Fruit fly (Drosophila melanogaster) whole organism, embryonic: ENCODE data around the gene Kdm5.

Experiments
- CG10267 ChIP-seq: fragments of 200-800 bp; sonication (Bioruptor generic); optimal IDR thresholded peaks from 2 replicates; lab custom pipeline; 2018; ENCODE audit warnings: missing biosample characterization, mild to moderate bottlenecking, missing genetic modification characterization, moderate library complexity
- CG10543 ChIP-seq: fragments of 200-800 bp; sonication (Bioruptor generic); optimal IDR thresholded peaks from 3 replicates; lab custom pipeline; 2017; ENCODE audit warnings: missing biosample characterization, mild to moderate bottlenecking, missing genetic modification characterization, moderate library complexity
- CG12219 ChIP-seq: fragments of 200-800 bp; sonication (Bioruptor generic); optimal IDR thresholded peaks from 3 replicates; lab custom pipeline; 2018; ENCODE audit warnings: missing biosample characterization, mild to moderate bottlenecking, missing genetic modification characterization
- CG14667 ChIP-seq: fragments of 200-800 bp; sonication (Bioruptor generic); IDR thresholded peaks from 2 replicates; pipeline ENCODE4 v1.3.6; 2022; ENCODE audit warnings: missing biosample characterization, missing genetic modification characterization
- CG1529 ChIP-seq: fragments of 200-800 bp; sonication (Bioruptor generic); optimal IDR thresholded peaks from 3 replicates; lab custom pipeline; 2018; ENCODE audit warnings: missing biosample characterization, missing genetic modification characterization
- CG15479 ChIP-seq: fragments of 200-800 bp; sonication (Bioruptor generic); optimal IDR thresholded peaks from 3 replicates; lab custom pipeline; 2019; ENCODE audit warnings: missing biosample characterization, mild to moderate bottlenecking, missing genetic modification characterization, moderate library complexity
- CG17568 ChIP-seq: fragments of 200-800 bp; sonication (Bioruptor generic); optimal IDR thresholded peaks from 2 replicates; lab custom pipeline; 2018; ENCODE audit warnings: missing biosample characterization, mild to moderate bottlenecking, missing genetic modification characterization, moderate library complexity
- CG17612 ChIP-seq: fragments of 200-800 bp; sonication (Bioruptor generic); IDR thresholded peaks from 2 replicates; pipeline ENCODE4 v1.3.6; 2022; ENCODE audit warnings: missing biosample characterization, missing genetic modification characterization
- CG18011 ChIP-seq: fragments of 200-800 bp; sonication (Bioruptor generic); optimal IDR thresholded peaks from 2 replicates; lab custom pipeline; 2017; ENCODE audit warnings: missing biosample characterization, missing genetic modification characterization, mild to moderate bottlenecking, moderate library complexity, missing genotype
- CG18262 ChIP-seq: fragments of 200-800 bp; optimal IDR thresholded peaks from 3 replicates; lab custom pipeline; 2019; ENCODE audit warnings: missing biosample characterization, mild to moderate bottlenecking, missing genetic modification characterization, moderate library complexity
- CG18476 ChIP-seq: fragments of 200-800 bp; sonication (Bioruptor generic); optimal IDR thresholded peaks from 2 replicates; lab custom pipeline; 2016; ENCODE audit warnings: missing biosample characterization, mild to moderate bottlenecking, missing genetic modification characterization
- CG2199 ChIP-seq: fragments of 200-800 bp; sonication (Bioruptor generic); IDR thresholded peaks from 3 replicates; pipeline ENCODE4 v1.3.6; 2022; ENCODE audit warnings: missing biosample characterization, missing genetic modification characterization
- CG30431 ChIP-seq: fragments of 200-800 bp; sonication (Bioruptor generic); optimal IDR thresholded peaks from 2 replicates; lab custom pipeline; 2017; ENCODE audit warnings: missing biosample characterization, missing genetic modification characterization
- CG33213 ChIP-seq: fragments of 200-800 bp; sonication (Bioruptor generic); optimal IDR thresholded peaks from 3 replicates; lab custom pipeline; 2016; ENCODE audit warnings: missing biosample characterization, missing genetic modification characterization
- CG34376 ChIP-seq: fragments of 200-800 bp; sonication (Bioruptor generic); optimal IDR thresholded peaks from 2 replicates; lab custom pipeline; 2018; ENCODE audit warnings: missing biosample characterization, mild to moderate bottlenecking, missing genetic modification characterization
- CG3995 ChIP-seq: fragments of 200-800 bp; sonication (Bioruptor generic); optimal IDR thresholded peaks from 3 replicates; lab custom pipeline; 2016; ENCODE audit warnings: missing biosample characterization, missing genetic modification characterization
- CG4282 ChIP-seq: fragments of 200-800 bp; sonication (Bioruptor generic); optimal IDR thresholded peaks from 2 replicates; lab custom pipeline; 2016; ENCODE audit warnings: missing biosample characterization, missing genetic modification characterization
- CG4360 ChIP-seq: fragments of 200-800 bp; sonication (Bioruptor generic); IDR thresholded peaks from 2 replicates; pipeline ENCODE4 v1.3.6; 2022; ENCODE audit warnings: missing biosample characterization, missing genetic modification characterization
- CG8089 ChIP-seq: fragments of 200-800 bp; sonication (Bioruptor generic); optimal IDR thresholded peaks from 3 replicates; lab custom pipeline; 2016; ENCODE audit warnings: missing biosample characterization, missing genetic modification characterization
- CG8924 ChIP-seq: fragments of 200-800 bp; optimal IDR thresholded peaks from 3 replicates; lab custom pipeline; 2019; ENCODE audit warnings: missing biosample characterization, mild to moderate bottlenecking, missing genetic modification characterization, moderate library complexity
- Fer3 ChIP-seq: fragments of 200-800 bp; sonication (Bioruptor generic); optimal IDR thresholded peaks from 2 replicates; lab custom pipeline; 2018; ENCODE audit warnings: missing biosample characterization, mild to moderate bottlenecking, missing genetic modification characterization, moderate library complexity
- Hey ChIP-seq: fragments of 200-800 bp; sonication (Bioruptor generic); optimal IDR thresholded peaks from 3 replicates; lab custom pipeline; 2018; ENCODE audit warnings: missing biosample characterization, mild to moderate bottlenecking, missing genetic modification characterization
- HmgD ChIP-seq: fragments of 200-800 bp; sonication (Bioruptor generic); optimal IDR thresholded peaks from 3 replicates; lab custom pipeline; 2016; ENCODE audit warnings: missing biosample characterization, missing genetic modification characterization
- Hsf ChIP-seq: fragments of 200-800 bp; sonication (Bioruptor generic); optimal IDR thresholded peaks from 3 replicates; lab custom pipeline; 2016; ENCODE audit warnings: missing biosample characterization, missing genetic modification characterization
- Med ChIP-seq: fragments of 200-800 bp; sonication (Bioruptor generic); peaks from one replicate; lab custom pipeline; 2016; ENCODE audit warnings: missing biosample characterization, missing genetic modification characterization, mild to moderate bottlenecking, inconsistent platforms, moderate library complexity
- Meics ChIP-seq: fragments of 200-800 bp; sonication (Bioruptor generic); optimal IDR thresholded peaks from 2 replicates; lab custom pipeline; 2017; ENCODE audit warnings: missing biosample characterization, mild to moderate bottlenecking, missing genetic modification characterization
- Opbp ChIP-seq: fragments of 200-800 bp; sonication (Bioruptor generic); IDR thresholded peaks from 3 replicates; pipeline ENCODE4 v1.3.6; 2022; ENCODE audit warnings: missing biosample characterization, missing genetic modification characterization; ENCODE audit not compliant: partially characterized antibody
- PHDP ChIP-seq: fragments of 200-800 bp; sonication (Bioruptor generic); optimal IDR thresholded peaks from 3 replicates; lab custom pipeline; 2018; ENCODE audit warnings: missing biosample characterization, mild to moderate bottlenecking, missing genetic modification characterization, moderate library complexity
- Pdp1 ChIP-seq, 2 experiments: fragments of 200-800 bp; sonication (Bioruptor generic); optimal IDR thresholded peaks; 3 replicates each; lab custom pipeline; 2016; ENCODE audit warnings: missing biosample characterization in 2 of 2, missing genetic modification characterization in 2 of 2, mild to moderate bottlenecking in 1 of 2, moderate library complexity in 1 of 2
- cg ChIP-seq: fragments of 200-800 bp; sonication (Bioruptor generic); optimal IDR thresholded peaks from 3 replicates; lab custom pipeline; 2019; ENCODE audit warnings: missing biosample characterization, mild to moderate bottlenecking, missing genetic modification characterization, moderate library complexity
- ci ChIP-seq: fragments of 200-800 bp; sonication (Bioruptor generic); IDR thresholded peaks from 3 replicates; pipeline ENCODE4 v1.3.6; 2022; ENCODE audit warnings: missing biosample characterization, missing genetic modification characterization
- ems ChIP-seq: fragments of 200-800 bp; sonication (Bioruptor generic); optimal IDR thresholded peaks from 3 replicates; lab custom pipeline; 2016; ENCODE audit warnings: missing biosample characterization, missing genetic modification characterization
- eve ChIP-seq, 2 experiments: fragments of >200 bp; optimal IDR thresholded peaks; 2 replicates each; lab custom pipeline; 2017; ENCODE audit warnings: missing biosample characterization in 2 of 2, missing genetic modification characterization in 2 of 2
- exex ChIP-seq: fragments of 200-800 bp; sonication (Bioruptor generic); optimal IDR thresholded peaks from 4 replicates; lab custom pipeline; 2018; ENCODE audit warnings: missing biosample characterization, mild to moderate bottlenecking, missing genetic modification characterization, moderate library complexity
- gsb-n ChIP-seq: fragments of 200-800 bp; sonication (Bioruptor generic); optimal IDR thresholded peaks from 3 replicates; lab custom pipeline; 2018; ENCODE audit warnings: missing biosample characterization, mild to moderate bottlenecking, missing genetic modification characterization
- hbn ChIP-seq: fragments of 200-800 bp; sonication (Bioruptor generic); IDR thresholded peaks from 2 replicates; pipeline ENCODE4 v1.3.6; 2022; ENCODE audit warnings: missing biosample characterization, missing genetic modification characterization; ENCODE audit not compliant: partially characterized antibody
- kay ChIP-seq: fragments of 200-800 bp; sonication (Bioruptor generic); optimal IDR thresholded peaks from 2 replicates; lab custom pipeline; 2016; ENCODE audit warnings: missing biosample characterization, missing genetic modification characterization
- knrl ChIP-seq: fragments of 200-800 bp; sonication (Bioruptor generic); IDR thresholded peaks from 3 replicates; pipeline ENCODE4 v1.3.6; 2022; ENCODE audit warnings: missing biosample characterization, missing genetic modification characterization; ENCODE audit not compliant: partially characterized antibody
- lov ChIP-seq, 2 experiments: fragments of 200-800 bp in 1 of 2; fragments of >200 bp in 1 of 2; sonication (Bioruptor generic) in 1 of 2; IDR thresholded peaks in 1 of 2; optimal IDR thresholded peaks in 1 of 2; 2 replicates in 1 of 2; 3 replicates in 1 of 2; pipeline versions ENCODE4 v1.3.6 to Lab custom; 2017 to 2022; ENCODE audit warnings: missing biosample characterization in 1 of 2, missing genetic modification characterization in 1 of 2
- mirr ChIP-seq: fragments of 200-800 bp; sonication (Bioruptor generic); optimal IDR thresholded peaks from 3 replicates; lab custom pipeline; 2018; ENCODE audit warnings: missing biosample characterization, mild to moderate bottlenecking, missing genetic modification characterization
- p53 ChIP-seq: fragments of 200-800 bp; sonication (Bioruptor generic); optimal IDR thresholded peaks from 2 replicates; lab custom pipeline; 2016; ENCODE audit warnings: missing biosample characterization, missing genetic modification characterization
- pros ChIP-seq: fragments of 200-800 bp; sonication (Bioruptor generic); optimal IDR thresholded peaks from 3 replicates; lab custom pipeline; 2019; ENCODE audit warnings: missing biosample characterization, mild to moderate bottlenecking, missing genetic modification characterization, moderate library complexity
- salm ChIP-seq: fragments of 200-800 bp; sonication (Bioruptor generic); optimal IDR thresholded peaks from 2 replicates; lab custom pipeline; 2018; ENCODE audit warnings: missing biosample characterization, mild to moderate bottlenecking, missing genetic modification characterization
- sc ChIP-seq, 3 experiments: fragments of >200 bp in 2 of 3; fragments of 200-800 bp in 1 of 3; sonication (Bioruptor generic) in 1 of 3; optimal IDR thresholded peaks; 2 replicates in 2 of 3; 3 replicates in 1 of 3; lab custom pipeline; 2017; ENCODE audit warnings: mild to moderate bottlenecking in 1 of 3, missing biosample characterization in 1 of 3, missing genetic modification characterization in 1 of 3, missing genetic modification reagents in 1 of 3
- seq ChIP-seq: fragments of 200-800 bp; sonication (Bioruptor generic); IDR thresholded peaks from 2 replicates; pipeline ENCODE4 v1.3.6; 2022; ENCODE audit warnings: missing biosample characterization, missing genetic modification characterization
- stwl ChIP-seq: fragments of 200-800 bp; sonication (Bioruptor generic); optimal IDR thresholded peaks from 3 replicates; lab custom pipeline; 2018; ENCODE audit warnings: missing biosample characterization, mild to moderate bottlenecking, missing genetic modification characterization, moderate library complexity
- sug ChIP-seq: fragments of 200-800 bp; optimal IDR thresholded peaks from 2 replicates; lab custom pipeline; 2019; ENCODE audit warnings: missing biosample characterization, mild to moderate bottlenecking, missing genetic modification characterization, moderate library complexity
- tll ChIP-seq, 2 experiments: fragments of 200-800 bp in 1 of 2; fragments of >200 bp in 1 of 2; sonication (Bioruptor generic) in 1 of 2; optimal IDR thresholded peaks; 2 replicates each; lab custom pipeline; 2017 to 2019; ENCODE audit warnings: missing biosample characterization in 2 of 2, missing genetic modification characterization in 2 of 2, mild to moderate bottlenecking in 1 of 2, moderate library complexity in 1 of 2
- zen ChIP-seq: fragments of 200-800 bp; sonication (Bioruptor generic); optimal IDR thresholded peaks from 3 replicates; lab custom pipeline; 2018; ENCODE audit warnings: missing biosample characterization, mild to moderate bottlenecking, missing genetic modification characterization, moderate library complexity

Gene Kdm5

dm6 chr2L:5986940-5987339 is 12.4 kb downstream of the Kdm5 start:
- TF ChIP-seq CG34376 (GFP tag; lab: Kevin White, UChicago), result peak; percentile 75
- no peak for TF ChIP-seq Meics
- no peak for TF ChIP-seq CG12219
- TF ChIP-seq stwl (tag; lab: Kevin White, UChicago), result peak; percentile 30
- peak; percentile 51 for TF ChIP-seq Med (GFP tag; lab: Kevin White, UChicago)
- peak in 1 of 2 experiments; percentile 47 for TF ChIP-seq Pdp1 (GFP tag; optimal IDR thresholded peaks at IDR 0.05; lab: Kevin White, UChicago)
- TF ChIP-seq sc (optimal IDR thresholded peaks at IDR 0.05; lab: Kevin White, UChicago), result no peak
- TF ChIP-seq sc (GFP tag; optimal IDR thresholded peaks at IDR 0.05; lab: Kevin White, UChicago), result no peak
- peak; percentile 73 for TF ChIP-seq CG10267 (tag; lab: Kevin White, UChicago)
- TF ChIP-seq CG4282 (GFP tag; lab: Kevin White, UChicago), result peak; percentile 15
- peak; percentile 1 for TF ChIP-seq pros (GFP tag; lab: Kevin White, UChicago)
- peak; percentile 31 for TF ChIP-seq mirr
- no peak for TF ChIP-seq CG14667 (GFP tag; lab: Robert Waterston, UW)
- no peak for TF ChIP-seq Opbp (GFP tag; lab: Robert Waterston, UW)
- no peak for TF ChIP-seq p53 (GFP tag; lab: Kevin White, UChicago)
- peak; percentile 85 for TF ChIP-seq CG3995 (GFP tag; lab: Kevin White, UChicago)
- peak; percentile 21 for TF ChIP-seq cg (GFP tag; lab: Kevin White, UChicago)
- TF ChIP-seq kay (GFP tag; lab: Kevin White, UChicago), result peak; percentile 28
- TF ChIP-seq Hey (tag; lab: Kevin White, UChicago), result peak; percentile 40
- TF ChIP-seq CG18011 (GFP tag; lab: Kevin White, UChicago), result peak; percentile 32
- TF ChIP-seq exex (tag; lab: Kevin White, UChicago), result peak; percentile 87
- TF ChIP-seq salm (tag; lab: Kevin White, UChicago), result no peak
- peak; percentile 27 for TF ChIP-seq sug (tag; lab: Kevin White, UChicago)
- TF ChIP-seq CG8089 (GFP tag; lab: Kevin White, UChicago), result no peak
- peak; percentile 4 for TF ChIP-seq CG15479
- TF ChIP-seq gsb-n (tag; lab: Kevin White, UChicago), result peak; percentile 72
- TF ChIP-seq CG18262 (tag; lab: Kevin White, UChicago), result no peak
- peak; percentile 86 for TF ChIP-seq CG1529

dm6 chr2L:5986094-5986493 is 13.2 kb downstream of the Kdm5 start, which contains the start of gene ifc:
TSS of gene ifc (plus strand) at chr2L:5986348.
- TF ChIP-seq CG10543 (GFP tag; lab: Kevin White, UChicago) (peak; percentile 32), seq (GFP tag; lab: Robert Waterston, UW) (no peak), CG33213 (GFP tag; lab: Kevin White, UChicago) (peak; percentile 84), CG4360 (GFP tag; lab: Robert Waterston, UW) (no peak), Hsf (peak; percentile 55), hbn (GFP tag; lab: Robert Waterston, UW) (no peak), PHDP (tag; lab: Kevin White, UChicago) (peak; percentile 44), ems (GFP tag; lab: Kevin White, UChicago) (peak; percentile 38), ci (GFP tag; lab: Robert Waterston, UW) (no peak), HmgD (GFP tag; lab: Kevin White, UChicago) (peak; percentile 69), CG17612 (GFP tag; lab: Robert Waterston, UW) (no peak), knrl (GFP tag; lab: Robert Waterston, UW) (no peak), CG2199 (no peak), eve (GFP tag; optimal IDR thresholded peaks at IDR 0.05; lab: Kevin White, UChicago) (no peak), CG8924 (tag; lab: Kevin White, UChicago) (peak; percentile 61), tll (GFP tag; optimal IDR thresholded peaks at IDR 0.05; lab: Kevin White, UChicago) (no peak), Meics (peak; percentile 61), CG17568 (no peak), Fer3 (tag; lab: Kevin White, UChicago) (peak; percentile 64), zen (tag; lab: Kevin White, UChicago) (peak; percentile 22), CG18476 (GFP tag; lab: Kevin White, UChicago) (peak; percentile 76), CG30431 (GFP tag; lab: Kevin White, UChicago) (no peak), lov (optimal IDR thresholded peaks at IDR 0.05; lab: Kevin White, UChicago) (no peak), lov (GFP tag; IDR thresholded peaks at IDR 0.05; lab: Robert Waterston, UW) (no peak)
